Worm (Caenorhabditis elegans) whole organism, early embryonic: ENCODE data around the gene F58A6.9.

Experiments used
- B0310.2 ChIP-seq: sonication (generic microtip); optimal IDR thresholded peaks from 2 replicates; lab custom pipeline; 2016; ENCODE audit warnings: mild to moderate bottlenecking, missing genetic modification characterization, missing compliant biosample characterization
- aly-1 ChIP-seq: sonication (generic microtip); optimal IDR thresholded peaks from 2 replicates; lab custom pipeline; 2016; ENCODE audit warnings: missing genetic modification characterization, missing compliant biosample characterization
- ama-1 ChIP-seq: fragments of 150-350 bp; optimal IDR thresholded peaks from 2 replicates; lab custom pipeline; 2014
- ceh-13 ChIP-seq: fragments of 200-800 bp; sonication (Bioruptor generic); optimal IDR thresholded peaks from 2 replicates; lab custom pipeline; 2018; ENCODE audit warnings: mild to moderate bottlenecking, missing genetic modification characterization, missing compliant biosample characterization
- ceh-36 ChIP-seq: sonication (generic microtip); optimal IDR thresholded peaks from 2 replicates; lab custom pipeline; 2016; ENCODE audit warnings: missing genetic modification characterization, inconsistent platforms, missing compliant biosample characterization
- ets-7 ChIP-seq: sonication (generic microtip); optimal IDR thresholded peaks from 2 replicates; lab custom pipeline; 2016; ENCODE audit warnings: missing genotype, missing genetic modification characterization, missing compliant biosample characterization
- flt-1 ChIP-seq: fragments of 200-800 bp; sonication (Bioruptor generic); IDR thresholded peaks from 2 replicates; pipeline ENCODE4 v1.3.6; 2022; ENCODE audit warnings: missing genetic modification characterization, missing compliant biosample characterization
- hmg-4 ChIP-seq: fragments of 200-800 bp; sonication (Bioruptor generic); optimal IDR thresholded peaks from 2 replicates; lab custom pipeline; 2018; ENCODE audit warnings: mild to moderate bottlenecking, missing genetic modification characterization, missing compliant biosample characterization
- pes-1 ChIP-seq: fragments of 200-800 bp; sonication (Bioruptor generic); IDR thresholded peaks from 2 replicates; pipeline ENCODE4 v1.3.6; 2022; ENCODE audit warnings: missing genetic modification reagents, missing genetic modification characterization, missing compliant biosample characterization
- scrt-1 ChIP-seq: fragments of 200-800 bp; sonication (Bioruptor generic); IDR thresholded peaks from 2 replicates; pipeline ENCODE4 v1.3.6; 2022; ENCODE audit warnings: missing genetic modification characterization, missing compliant biosample characterization
- tbx-11 ChIP-seq: fragments of 200-800 bp; sonication (Bioruptor generic); IDR thresholded peaks from 2 replicates; pipeline ENCODE4 v1.3.6; 2022; ENCODE audit warnings: missing genetic modification characterization, missing compliant biosample characterization

DNA sequence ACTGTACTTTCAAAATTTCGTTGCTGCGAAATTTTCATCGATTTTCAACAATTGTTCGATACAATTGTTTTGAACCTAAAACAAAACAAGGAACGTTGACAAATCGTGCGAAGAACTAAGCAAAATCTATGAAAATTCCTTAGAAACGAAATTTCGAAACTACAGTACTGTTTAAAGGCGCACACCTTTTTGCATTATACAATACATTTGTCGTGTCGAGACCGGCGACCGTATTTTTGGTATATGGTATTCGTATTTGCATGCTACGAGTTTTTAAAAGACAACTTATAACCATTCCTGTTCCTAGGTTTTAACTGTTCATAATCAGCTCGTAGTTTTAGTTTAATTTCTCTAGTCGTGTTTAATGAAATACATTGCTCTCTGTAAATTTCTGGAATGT, 19.9 kb upstream of the F58A6.9 start:
- TF ChIP-seq ama-1 (lab: Kevin White, UChicago) = no peak
- TF ChIP-seq ceh-13 (GFP tag; lab: Kevin White, UChicago) = no peak
- TF ChIP-seq hmg-4 = no peak
- no peak for TF ChIP-seq B0310.2 (tag; lab: Kevin White, UChicago)
- no peak for TF ChIP-seq flt-1
- no peak for TF ChIP-seq aly-1 (tag; lab: Kevin White, UChicago)
- TF ChIP-seq tbx-11 (GFP tag; lab: Robert Waterston, UW) = no peak
- no peak for TF ChIP-seq scrt-1 (GFP tag; lab: Robert Waterston, UW)
- no peak for TF ChIP-seq ceh-36 (tag; lab: Kevin White, UChicago)
- TF ChIP-seq ets-7 = no peak
- no peak for TF ChIP-seq pes-1
